Worm (Caenorhabditis elegans) whole organism, early embryonic: ENCODE results near the gene sups-1.

Experiments
- B0310.2 ChIP-seq: sonication (generic microtip); optimal IDR thresholded peaks from 2 replicates; lab custom pipeline; 2016; ENCODE audit warnings: mild to moderate bottlenecking, missing genetic modification characterization, missing compliant biosample characterization
- aly-1 ChIP-seq: sonication (generic microtip); optimal IDR thresholded peaks from 2 replicates; lab custom pipeline; 2016; ENCODE audit warnings: missing genetic modification characterization, missing compliant biosample characterization
- ama-1 ChIP-seq: fragments of 150-350 bp; optimal IDR thresholded peaks from 2 replicates; lab custom pipeline; 2014
- ceh-36 ChIP-seq: sonication (generic microtip); optimal IDR thresholded peaks from 2 replicates; lab custom pipeline; 2016; ENCODE audit warnings: missing genetic modification characterization, inconsistent platforms, missing compliant biosample characterization
- ets-7 ChIP-seq: sonication (generic microtip); optimal IDR thresholded peaks from 2 replicates; lab custom pipeline; 2016; ENCODE audit warnings: missing genotype, missing genetic modification characterization, missing compliant biosample characterization
- flt-1 ChIP-seq: fragments of 200-800 bp; sonication (Bioruptor generic); IDR thresholded peaks from 2 replicates; pipeline ENCODE4 v1.3.6; 2022; ENCODE audit warnings: missing genetic modification characterization, missing compliant biosample characterization
- hmg-4 ChIP-seq: fragments of 200-800 bp; sonication (Bioruptor generic); optimal IDR thresholded peaks from 2 replicates; lab custom pipeline; 2018; ENCODE audit warnings: mild to moderate bottlenecking, missing genetic modification characterization, missing compliant biosample characterization
- hnd-1 ChIP-seq: sonication (generic microtip); optimal IDR thresholded peaks from 2 replicates; lab custom pipeline; 2016; ENCODE audit warnings: missing genetic modification characterization, missing compliant biosample characterization
- pes-1 ChIP-seq: fragments of 200-800 bp; sonication (Bioruptor generic); IDR thresholded peaks from 2 replicates; pipeline ENCODE4 v1.3.6; 2022; ENCODE audit warnings: missing genetic modification reagents, missing genetic modification characterization, missing compliant biosample characterization
- sea-1 ChIP-seq: fragments of 200-800 bp; sonication (Bioruptor generic); conservative IDR thresholded peaks from 2 replicates; pipeline ENCODE4 v1.3.6; 2022; ENCODE audit warnings: missing genetic modification characterization, missing compliant biosample characterization
- tra-4 ChIP-seq: sonication (generic microtip); optimal IDR thresholded peaks from 2 replicates; lab custom pipeline; 2017; ENCODE audit warnings: missing genetic modification characterization, missing compliant biosample characterization

- TF ChIP-seq B0310.2 (tag; lab: Kevin White, UChicago) (no peak), ama-1 (lab: Kevin White, UChicago) (no peak), hnd-1 (tag; lab: Kevin White, UChicago) (no peak), aly-1 (tag; lab: Kevin White, UChicago) (no peak), tra-4 (no peak), hmg-4 (GFP tag; lab: Kevin White, UChicago) (no peak), pes-1 (GFP tag; lab: Robert Waterston, UW) (no peak), ceh-36 (tag; lab: Kevin White, UChicago) (no peak), ets-7 (tag; lab: Kevin White, UChicago) (no peak), flt-1 (GFP tag; lab: Robert Waterston, UW) (no peak), sea-1 (GFP tag; lab: Robert Waterston, UW) (no peak)
Observed at ce11 chrX:6015096-6015495, 11.1 kb downstream of the sups-1 start, which contains the start of gene C09B8.8.
